Fruit fly (Drosophila melanogaster) whole organism, embryonic: ENCODE data around the gene FoxL1.

Experiments used
- Bgb ChIP-seq: fragments of 200-800 bp; sonication (Bioruptor generic); IDR thresholded peaks from 2 replicates; pipeline ENCODE4 v1.3.6; 2022; ENCODE audit warnings: missing biosample characterization, missing genetic modification characterization; ENCODE audit not compliant: partially characterized antibody
- CG1024 ChIP-seq: fragments of 200-800 bp; sonication (Bioruptor generic); IDR thresholded peaks from 2 replicates; pipeline ENCODE4 v1.3.6; 2022; ENCODE audit warnings: missing biosample characterization, missing genetic modification characterization
- CG11093 ChIP-seq: fragments of 200-800 bp; sonication (Bioruptor generic); IDR thresholded peaks from 3 replicates; pipeline ENCODE4 v1.3.6; 2022; ENCODE audit warnings: missing biosample characterization, missing genetic modification characterization
- CG11696 ChIP-seq: fragments of 200-800 bp; sonication (Bioruptor generic); IDR thresholded peaks from 2 replicates; pipeline ENCODE4 v1.3.6; 2022; ENCODE audit warnings: missing biosample characterization, missing genetic modification characterization
- CG12155 ChIP-seq: fragments of 200-800 bp; sonication (Bioruptor generic); optimal IDR thresholded peaks from 3 replicates; lab custom pipeline; 2016; ENCODE audit warnings: missing biosample characterization, missing genetic modification characterization
- CG12219 ChIP-seq: fragments of 200-800 bp; sonication (Bioruptor generic); optimal IDR thresholded peaks from 3 replicates; lab custom pipeline; 2018; ENCODE audit warnings: missing biosample characterization, mild to moderate bottlenecking, missing genetic modification characterization
- CG13424 ChIP-seq: fragments of 200-800 bp; sonication (Bioruptor generic); optimal IDR thresholded peaks from 2 replicates; lab custom pipeline; 2019; ENCODE audit warnings: missing biosample characterization, mild to moderate bottlenecking, missing genetic modification characterization, moderate library complexity
- CG14014 ChIP-seq: fragments of 200-800 bp; sonication (Bioruptor generic); IDR thresholded peaks from 2 replicates; pipeline ENCODE4 v1.3.6; 2022; ENCODE audit warnings: missing biosample characterization, missing genetic modification characterization
- CG14667 ChIP-seq: fragments of 200-800 bp; sonication (Bioruptor generic); IDR thresholded peaks from 2 replicates; pipeline ENCODE4 v1.3.6; 2022; ENCODE audit warnings: missing biosample characterization, missing genetic modification characterization
- CG15696 ChIP-seq: fragments of 200-800 bp; sonication (Bioruptor generic); optimal IDR thresholded peaks from 2 replicates; lab custom pipeline; 2019; ENCODE audit warnings: missing biosample characterization, mild to moderate bottlenecking, missing genetic modification characterization, moderate library complexity
- CG17912 ChIP-seq: fragments of 200-800 bp; sonication (Bioruptor generic); optimal IDR thresholded peaks from 2 replicates; lab custom pipeline; 2018; ENCODE audit warnings: missing biosample characterization, mild to moderate bottlenecking, missing genetic modification characterization
- CG2116 ChIP-seq: fragments of 200-800 bp; sonication (Bioruptor generic); optimal IDR thresholded peaks from 3 replicates; lab custom pipeline; 2018; ENCODE audit warnings: missing biosample characterization, mild to moderate bottlenecking, missing genetic modification characterization
- CG2199 ChIP-seq: fragments of 200-800 bp; sonication (Bioruptor generic); IDR thresholded peaks from 3 replicates; pipeline ENCODE4 v1.3.6; 2022; ENCODE audit warnings: missing biosample characterization, missing genetic modification characterization
- CG2202 ChIP-seq: fragments of 200-800 bp; sonication (Bioruptor generic); optimal IDR thresholded peaks from 2 replicates; lab custom pipeline; 2018; ENCODE audit warnings: missing biosample characterization, mild to moderate bottlenecking, missing genetic modification characterization
- CG2875 ChIP-seq: fragments of 200-800 bp; sonication (Bioruptor generic); optimal IDR thresholded peaks from 2 replicates; lab custom pipeline; 2017; ENCODE audit warnings: missing biosample characterization, mild to moderate bottlenecking, missing genetic modification characterization, missing genetic modification reagents
- CG31441 ChIP-seq: fragments of 200-800 bp; sonication (Bioruptor generic); IDR thresholded peaks from 2 replicates; pipeline ENCODE4 v1.3.6; 2022; ENCODE audit warnings: missing biosample characterization, missing genetic modification characterization
- CTCF ChIP-seq: fragments of 200-800 bp; sonication (Bioruptor generic); optimal IDR thresholded peaks from 2 replicates; lab custom pipeline; 2017; ENCODE audit warnings: missing biosample characterization, mild to moderate bottlenecking, missing genetic modification characterization, moderate library complexity
- D19B ChIP-seq: fragments of 200-800 bp; sonication (Bioruptor generic); optimal IDR thresholded peaks from 2 replicates; lab custom pipeline; 2017; ENCODE audit warnings: missing biosample characterization, mild to moderate bottlenecking, missing genetic modification characterization
- Fer2 ChIP-seq: fragments of 200-800 bp; sonication (Bioruptor generic); optimal IDR thresholded peaks from 2 replicates; lab custom pipeline; 2018; ENCODE audit warnings: missing biosample characterization, mild to moderate bottlenecking, missing genetic modification characterization, moderate library complexity
- NK7.1 ChIP-seq: fragments of 200-800 bp; sonication (Bioruptor generic); optimal IDR thresholded peaks from 3 replicates; lab custom pipeline; 2016; ENCODE audit warnings: missing biosample characterization, missing genetic modification characterization
- Nf-YB ChIP-seq: fragments of 200-800 bp; sonication (Bioruptor generic); optimal IDR thresholded peaks from 3 replicates; lab custom pipeline; 2019; ENCODE audit warnings: missing biosample characterization, mild to moderate bottlenecking, missing genetic modification characterization, moderate library complexity
- Pdp1 ChIP-seq, 2 experiments: fragments of 200-800 bp; sonication (Bioruptor generic); optimal IDR thresholded peaks; 3 replicates each; lab custom pipeline; 2016; ENCODE audit warnings: missing biosample characterization in 2 of 2, missing genetic modification characterization in 2 of 2, mild to moderate bottlenecking in 1 of 2, moderate library complexity in 1 of 2
- ac ChIP-seq: fragments of 200-800 bp; sonication (Bioruptor generic); optimal IDR thresholded peaks from 3 replicates; lab custom pipeline; 2017; ENCODE audit warnings: missing biosample characterization, mild to moderate bottlenecking, missing genetic modification characterization
- amos ChIP-seq: fragments of 200-800 bp; sonication (Bioruptor generic); IDR thresholded peaks from 2 replicates; pipeline ENCODE4 v1.3.6; 2022; ENCODE audit warnings: missing biosample characterization, missing genetic modification characterization; ENCODE audit not compliant: partially characterized antibody
- ara ChIP-seq: fragments of 200-800 bp; sonication (Bioruptor generic); IDR thresholded peaks from 2 replicates; pipeline ENCODE4 v1.3.6; 2022; ENCODE audit warnings: missing biosample characterization, missing genetic modification characterization
- ash1 ChIP-seq: fragments of 200-800 bp; sonication (Bioruptor generic); optimal IDR thresholded peaks from 2 replicates; lab custom pipeline; 2018; ENCODE audit warnings: missing biosample characterization, mild to moderate bottlenecking, missing genetic modification characterization
- ato ChIP-seq: fragments of 200-800 bp; sonication (Bioruptor generic); IDR thresholded peaks from 2 replicates; pipeline ENCODE4 v1.3.6; 2022; ENCODE audit warnings: missing biosample characterization, missing genetic modification characterization; ENCODE audit not compliant: partially characterized antibody
- bab2 ChIP-seq: fragments of 200-800 bp; sonication (Bioruptor generic); optimal IDR thresholded peaks from 2 replicates; lab custom pipeline; 2016; ENCODE audit warnings: missing biosample characterization, missing genetic modification characterization
- chif ChIP-seq, 2 experiments: fragments of 200-800 bp; sonication (Bioruptor generic); optimal IDR thresholded peaks; 3 replicates each; lab custom pipeline; 2016; ENCODE audit warnings: missing biosample characterization in 2 of 2, missing genetic modification characterization in 2 of 2
- danr ChIP-seq: fragments of 200-800 bp; sonication (Bioruptor generic); IDR thresholded peaks from 2 replicates; pipeline ENCODE4 v1.3.6; 2022; ENCODE audit warnings: missing biosample characterization, missing genetic modification characterization
- gcm2 ChIP-seq: fragments of 200-800 bp; sonication (Bioruptor generic); optimal IDR thresholded peaks from 2 replicates; lab custom pipeline; 2016; ENCODE audit warnings: missing biosample characterization, missing genetic modification characterization
- grn ChIP-seq: fragments of 200-800 bp; sonication (Bioruptor generic); optimal IDR thresholded peaks from 3 replicates; lab custom pipeline; 2017; ENCODE audit warnings: missing biosample characterization, missing genetic modification characterization
- gsb ChIP-seq: fragments of 200-800 bp; sonication (Bioruptor generic); IDR thresholded peaks from 2 replicates; pipeline ENCODE4 v1.3.6; 2022; ENCODE audit warnings: missing biosample characterization, missing genetic modification characterization
- ken ChIP-seq: fragments of 200-800 bp; sonication (Bioruptor generic); IDR thresholded peaks from 3 replicates; pipeline ENCODE4 v1.3.6; 2022; ENCODE audit warnings: missing biosample characterization, missing genetic modification characterization
- nerfin-2 ChIP-seq: fragments of 200-800 bp; sonication (Bioruptor generic); IDR thresholded peaks from 2 replicates; pipeline ENCODE4 v1.3.6; 2022; ENCODE audit warnings: missing biosample characterization, missing genetic modification characterization; ENCODE audit not compliant: partially characterized antibody
- nom ChIP-seq: fragments of 200-800 bp; sonication (Bioruptor generic); optimal IDR thresholded peaks from 2 replicates; lab custom pipeline; 2017; ENCODE audit warnings: missing biosample characterization, missing genetic modification characterization, mild to moderate bottlenecking, moderate library complexity, missing genetic modification reagents
- odd ChIP-seq: fragments of 200-800 bp; sonication (Bioruptor generic); optimal IDR thresholded peaks from 2 replicates; lab custom pipeline; 2017; ENCODE audit warnings: missing biosample characterization, mild to moderate bottlenecking, missing genetic modification characterization
- pros ChIP-seq: fragments of 200-800 bp; sonication (Bioruptor generic); optimal IDR thresholded peaks from 3 replicates; lab custom pipeline; 2019; ENCODE audit warnings: missing biosample characterization, mild to moderate bottlenecking, missing genetic modification characterization, moderate library complexity
- pum ChIP-seq: fragments of 200-800 bp; sonication (Bioruptor generic); optimal IDR thresholded peaks from 2 replicates; lab custom pipeline; 2016; ENCODE audit warnings: missing biosample characterization, missing genetic modification characterization
- scrt ChIP-seq: fragments of 200-800 bp; sonication (Bioruptor generic); optimal IDR thresholded peaks from 2 replicates; lab custom pipeline; 2018; ENCODE audit warnings: missing biosample characterization, mild to moderate bottlenecking, missing genetic modification characterization, moderate library complexity
- sens-2 ChIP-seq: fragments of 200-800 bp; sonication (Bioruptor generic); IDR thresholded peaks from 2 replicates; pipeline ENCODE4 v1.3.6; 2022; ENCODE audit warnings: missing biosample characterization, missing genetic modification characterization
- slou ChIP-seq: fragments of 200-800 bp; sonication (Bioruptor generic); optimal IDR thresholded peaks from 3 replicates; lab custom pipeline; 2016; ENCODE audit warnings: missing biosample characterization, missing genetic modification characterization
- sob ChIP-seq: fragments of 200-800 bp; sonication (Bioruptor generic); IDR thresholded peaks from 2 replicates; pipeline ENCODE4 v1.3.6; 2022; ENCODE audit warnings: missing biosample characterization, missing genetic modification characterization
- sr ChIP-seq: fragments of 200-800 bp; sonication (Bioruptor generic); IDR thresholded peaks from 3 replicates; pipeline ENCODE4 v1.3.6; 2022; ENCODE audit warnings: missing biosample characterization, missing genetic modification characterization
- tap ChIP-seq: fragments of 200-800 bp; optimal IDR thresholded peaks from 3 replicates; lab custom pipeline; 2019; ENCODE audit warnings: missing biosample characterization, mild to moderate bottlenecking, missing genetic modification characterization, moderate library complexity
- toy ChIP-seq: fragments of 200-800 bp; sonication (Bioruptor generic); IDR thresholded peaks from 2 replicates; pipeline ENCODE4 v1.3.6; 2022; ENCODE audit warnings: missing biosample characterization, missing genetic modification characterization
- unpg ChIP-seq: fragments of 200-800 bp; sonication (Bioruptor generic); optimal IDR thresholded peaks from 3 replicates; lab custom pipeline; 2018; ENCODE audit warnings: missing biosample characterization, mild to moderate bottlenecking, missing genetic modification characterization, moderate library complexity

The FoxL1 gene

DNA sequence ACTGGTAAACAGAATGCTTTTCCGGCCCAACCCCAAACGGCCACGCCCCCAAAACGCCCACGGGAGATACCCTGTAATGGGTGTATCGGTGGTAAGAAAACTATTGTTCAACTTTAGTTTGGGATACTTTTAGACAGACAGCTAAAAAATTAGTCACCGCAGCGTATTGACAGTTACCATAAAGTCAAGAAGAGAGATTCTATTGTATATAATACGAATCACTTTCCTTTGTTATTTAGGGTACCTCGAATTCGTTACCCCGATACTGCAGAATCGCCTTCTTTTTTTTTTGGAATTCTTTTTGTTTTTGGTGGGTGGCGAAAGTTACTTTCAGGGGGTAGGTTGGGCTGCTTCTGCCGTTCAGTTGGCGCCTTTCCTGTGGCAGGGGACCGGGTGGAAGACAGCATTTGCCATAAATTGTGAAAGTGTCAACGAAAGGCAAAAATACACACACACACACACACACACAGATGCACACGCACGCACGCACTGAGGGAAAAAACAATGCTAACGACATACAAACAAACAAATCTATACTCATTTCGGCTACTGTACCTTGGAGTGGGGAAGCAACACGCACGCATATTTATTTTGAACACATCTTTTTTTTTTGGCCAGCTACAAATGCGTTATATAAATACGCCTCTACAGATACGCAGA is 48.2 kb upstream of the FoxL1 start (continued):
- TF ChIP-seq sr (GFP tag; lab: Robert Waterston, UW) (no peak), bab2 (GFP tag; lab: Kevin White, UChicago) (no peak), sob (peak; percentile 35; the same call in 1 of the 2 replicates), sens-2 (GFP tag; lab: Robert Waterston, UW) (0 out of 2 replicates have a peak, but pooled peaks have one; percentile 6), toy (GFP tag; lab: Robert Waterston, UW) (no peak), gcm2 (GFP tag; lab: Kevin White, UChicago) (no peak), ato (GFP tag; lab: Robert Waterston, UW) (no peak), Pdp1 (GFP tag; optimal IDR thresholded peaks at IDR 0.05; lab: Kevin White, UChicago) (peak in 1 of 2 experiments; percentile 19), ara (no peak), amos (GFP tag; lab: Robert Waterston, UW) (no peak), nom (GFP tag; lab: Kevin White, UChicago) (no peak), CG14014 (GFP tag; lab: Robert Waterston, UW) (0 out of 2 replicates have a peak, but pooled peaks have one; percentile 18), gsb (GFP tag; lab: Robert Waterston, UW) (no peak), CG1024 (GFP tag; lab: Robert Waterston, UW) (no peak)
- TF ChIP-seq, all 482 proteins: peak for 156

DNA sequence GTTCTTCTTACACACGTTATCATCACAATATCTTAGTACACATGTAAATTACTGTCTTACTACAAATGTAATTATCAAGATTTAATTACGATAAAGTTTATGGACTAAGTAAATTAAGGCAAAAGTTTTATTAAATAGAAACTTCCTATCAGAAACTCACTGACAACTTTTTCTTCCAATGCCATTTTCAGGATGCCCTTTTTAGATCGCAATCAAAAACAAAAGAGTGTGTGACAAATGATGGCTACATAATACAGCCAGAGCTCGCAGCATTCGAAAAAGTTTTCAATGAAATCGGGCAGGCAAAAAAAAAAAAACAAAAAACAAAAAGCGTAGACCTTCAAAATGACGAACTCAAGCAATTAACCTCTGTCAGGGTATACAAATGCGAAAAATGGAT is 46.1 kb upstream of the FoxL1 start, which contains the start of gene CG43915:
CG43915 (plus strand) TSS at position 301 of the 400 bp plus-strand sequence.
- no peak for TF ChIP-seq CG15696 (tag; lab: Kevin White, UChicago)
- no peak for TF ChIP-seq Nf-YB (GFP tag; lab: Kevin White, UChicago)
- no peak for TF ChIP-seq CG31441
- no peak for TF ChIP-seq CG11093 (GFP tag; lab: Robert Waterston, UW)
- TF ChIP-seq ken, result no peak
- no peak for TF ChIP-seq odd (GFP tag; lab: Kevin White, UChicago)
- TF ChIP-seq tap (tag; lab: Kevin White, UChicago), result no peak
- TF ChIP-seq CG2116 (GFP tag; lab: Kevin White, UChicago), result no peak

DNA sequence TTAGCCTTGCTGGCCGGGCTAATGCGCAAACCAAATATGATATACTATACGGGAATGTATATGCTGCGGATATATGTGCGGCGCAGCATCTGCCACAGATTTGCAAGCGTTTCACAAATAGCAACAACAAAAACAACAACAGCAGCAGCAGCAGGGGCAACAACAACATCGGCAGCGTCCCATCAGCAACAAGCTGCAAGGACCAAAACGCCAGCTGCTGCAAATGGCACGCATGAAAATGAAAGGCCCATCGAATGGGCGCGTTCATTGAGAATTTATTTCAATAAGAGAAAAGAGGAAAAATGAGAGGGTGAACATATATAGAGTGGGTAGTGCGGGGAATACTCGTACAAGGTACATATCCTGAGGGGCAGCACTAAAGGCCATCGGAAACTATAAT is 42.2 kb upstream of the FoxL1 start:
- no peak for TF ChIP-seq CG1024 (GFP tag; lab: Robert Waterston, UW)
- TF ChIP-seq chif (GFP tag; optimal IDR thresholded peaks at IDR 0.05; lab: Kevin White, UChicago), result no peak
- TF ChIP-seq CG12219, result no peak
- no peak for TF ChIP-seq unpg (GFP tag; lab: Kevin White, UChicago)
- no peak for TF ChIP-seq NK7.1
- TF ChIP-seq CG11696, result no peak
- TF ChIP-seq gsb (GFP tag; lab: Robert Waterston, UW), result no peak
- TF ChIP-seq CG2202 (tag; lab: Kevin White, UChicago), result no peak
- TF ChIP-seq grn (GFP tag; lab: Kevin White, UChicago), result no peak
- no peak for TF ChIP-seq D19B
- TF ChIP-seq CG2199, result 0 out of 3 replicates have a peak, but pooled peaks have one; percentile 54
- TF ChIP-seq pros (GFP tag; lab: Kevin White, UChicago), result peak; percentile 92
- TF ChIP-seq tap (tag; lab: Kevin White, UChicago), result peak; percentile 61
- TF ChIP-seq slou (GFP tag; lab: Kevin White, UChicago), result no peak
- no peak for TF ChIP-seq Bgb (GFP tag; lab: Robert Waterston, UW)
- TF ChIP-seq CG2875 (GFP tag; lab: Kevin White, UChicago), result no peak
- no peak for TF ChIP-seq CTCF (GFP tag; lab: Kevin White, UChicago)
- no peak for TF ChIP-seq CG12155
- no peak for TF ChIP-seq ash1 (GFP tag; lab: Kevin White, UChicago)
- TF ChIP-seq ac (GFP tag; lab: Kevin White, UChicago), result peak; percentile 32
- TF ChIP-seq danr (GFP tag; lab: Robert Waterston, UW), result no peak
- no peak for TF ChIP-seq Fer2 (tag; lab: Kevin White, UChicago)
- TF ChIP-seq pum (GFP tag; lab: Kevin White, UChicago), result no peak
- no peak for TF ChIP-seq CG13424 (tag; lab: Kevin White, UChicago)
- peak; percentile 79 for TF ChIP-seq scrt (GFP tag; lab: Kevin White, UChicago)
- TF ChIP-seq CG17912 (GFP tag; lab: Kevin White, UChicago), result no peak
- no peak for TF ChIP-seq nerfin-2
- no peak for TF ChIP-seq CG14667 (GFP tag; lab: Robert Waterston, UW)
